Fruit fly (Drosophila melanogaster) whole organism, embryonic: ENCODE measurements around the gene CG7367.

Experiments used
- Atf3 ChIP-seq: fragments of 200-800 bp; sonication (Bioruptor generic); optimal IDR thresholded peaks from 3 replicates; lab custom pipeline; 2016; ENCODE audit warnings: missing biosample characterization, missing genetic modification characterization
- BtbVII ChIP-seq: fragments of 200-800 bp; sonication (Bioruptor generic); optimal IDR thresholded peaks from 3 replicates; lab custom pipeline; 2017; ENCODE audit warnings: missing biosample characterization, mild to moderate bottlenecking, missing genetic modification characterization
- CG10267 ChIP-seq: fragments of 200-800 bp; sonication (Bioruptor generic); optimal IDR thresholded peaks from 2 replicates; lab custom pipeline; 2018; ENCODE audit warnings: missing biosample characterization, mild to moderate bottlenecking, missing genetic modification characterization, moderate library complexity
- CG15073 ChIP-seq: fragments of 200-800 bp; sonication (Bioruptor generic); optimal IDR thresholded peaks from 2 replicates; lab custom pipeline; 2016; ENCODE audit warnings: missing biosample characterization, missing genetic modification characterization
- CG15601 ChIP-seq: fragments of 200-800 bp; sonication (Bioruptor generic); optimal IDR thresholded peaks from 3 replicates; lab custom pipeline; 2019; ENCODE audit warnings: missing biosample characterization, mild to moderate bottlenecking, missing genetic modification characterization, moderate library complexity
- CG1602 ChIP-seq: fragments of 200-800 bp; sonication (Bioruptor generic); optimal IDR thresholded peaks from 3 replicates; lab custom pipeline; 2016; ENCODE audit warnings: missing biosample characterization, missing genetic modification characterization
- CG16815 ChIP-seq: fragments of 200-800 bp; sonication (Bioruptor generic); optimal IDR thresholded peaks from 3 replicates; lab custom pipeline; 2017; ENCODE audit warnings: missing biosample characterization, mild to moderate bottlenecking, missing genetic modification characterization
- CG17361 ChIP-seq: fragments of 200-800 bp; sonication (Bioruptor generic); IDR thresholded peaks from 3 replicates; pipeline ENCODE4 v1.3.6; 2022; ENCODE audit warnings: missing biosample characterization, missing genetic modification characterization
- CG18599 ChIP-seq: fragments of 200-800 bp; sonication (Bioruptor generic); optimal IDR thresholded peaks from 3 replicates; lab custom pipeline; 2017; ENCODE audit warnings: missing biosample characterization, missing genetic modification characterization, mild to moderate bottlenecking, moderate library complexity, missing genetic modification reagents
- CG2120 ChIP-seq: fragments of 200-800 bp; sonication (Bioruptor generic); optimal IDR thresholded peaks from 3 replicates; lab custom pipeline; 2016; ENCODE audit warnings: missing biosample characterization, missing genetic modification characterization
- CG2199 ChIP-seq: fragments of 200-800 bp; sonication (Bioruptor generic); IDR thresholded peaks from 3 replicates; pipeline ENCODE4 v1.3.6; 2022; ENCODE audit warnings: missing biosample characterization, missing genetic modification characterization
- CG2875 ChIP-seq: fragments of 200-800 bp; sonication (Bioruptor generic); optimal IDR thresholded peaks from 2 replicates; lab custom pipeline; 2017; ENCODE audit warnings: missing biosample characterization, mild to moderate bottlenecking, missing genetic modification characterization, missing genetic modification reagents
- CG34224 ChIP-seq: fragments of 200-800 bp; sonication (Bioruptor generic); IDR thresholded peaks from 3 replicates; pipeline ENCODE4 v1.3.6; 2022; ENCODE audit warnings: missing biosample characterization, missing genetic modification characterization; ENCODE audit not compliant: partially characterized antibody
- CG3995 ChIP-seq: fragments of 200-800 bp; sonication (Bioruptor generic); optimal IDR thresholded peaks from 3 replicates; lab custom pipeline; 2016; ENCODE audit warnings: missing biosample characterization, missing genetic modification characterization
- CG4328 ChIP-seq: fragments of 200-800 bp; sonication (Bioruptor generic); optimal IDR thresholded peaks from 3 replicates; lab custom pipeline; 2017; ENCODE audit warnings: missing biosample characterization, missing genetic modification reagents, missing genetic modification characterization
- CG7786 ChIP-seq: fragments of 200-800 bp; sonication (Bioruptor generic); optimal IDR thresholded peaks from 2 replicates; lab custom pipeline; 2016; ENCODE audit warnings: missing biosample characterization, missing genetic modification characterization
- CG8290 ChIP-seq, 3 experiments: fragments of 200-800 bp; sonication (Bioruptor generic); optimal IDR thresholded peaks; 2 replicates each; lab custom pipeline; 2016 to 2019; ENCODE audit warnings: missing biosample characterization in 3 of 3, missing genetic modification characterization in 3 of 3, mild to moderate bottlenecking in 2 of 3, moderate library complexity in 1 of 3
- CG9727 ChIP-seq: fragments of 200-800 bp; sonication (Bioruptor generic); optimal IDR thresholded peaks from 3 replicates; lab custom pipeline; 2017; ENCODE audit warnings: missing biosample characterization, mild to moderate bottlenecking, missing genetic modification characterization
- CG9932 ChIP-seq: fragments of 200-800 bp; sonication (Bioruptor generic); IDR thresholded peaks from 2 replicates; pipeline ENCODE4 v1.3.6; 2022; ENCODE audit warnings: missing biosample characterization, missing genetic modification characterization
- CoRest ChIP-seq: fragments of 200-800 bp; sonication (Bioruptor generic); optimal IDR thresholded peaks from 3 replicates; lab custom pipeline; 2018; ENCODE audit warnings: missing biosample characterization, mild to moderate bottlenecking, missing genetic modification characterization, moderate library complexity
- Dad ChIP-seq: fragments of 200-800 bp; sonication (Bioruptor generic); optimal IDR thresholded peaks from 3 replicates; lab custom pipeline; 2016; ENCODE audit warnings: missing biosample characterization, missing genetic modification characterization
- Dbx ChIP-seq: fragments of 200-800 bp; sonication (Bioruptor generic); IDR thresholded peaks from 3 replicates; pipeline ENCODE4 v1.3.6; 2022; ENCODE audit warnings: missing biosample characterization, missing genetic modification characterization
- Dip2 ChIP-seq: fragments of 200-800 bp; sonication (Bioruptor generic); IDR thresholded peaks from 2 replicates; pipeline ENCODE4 v1.3.6; 2022; ENCODE audit warnings: missing biosample characterization, missing genetic modification characterization
- Doc2 ChIP-seq: fragments of 200-800 bp; sonication (Bioruptor generic); IDR thresholded peaks from 2 replicates; pipeline ENCODE4 v1.3.6; 2022; ENCODE audit warnings: missing biosample characterization, missing genetic modification characterization
- HLH3B ChIP-seq: fragments of 200-800 bp; sonication (Bioruptor generic); IDR thresholded peaks from 2 replicates; pipeline ENCODE4 v1.3.6; 2022; ENCODE audit warnings: missing biosample characterization, missing genetic modification characterization
- Hmx ChIP-seq: fragments of 200-800 bp; sonication (Bioruptor generic); optimal IDR thresholded peaks from 2 replicates; lab custom pipeline; 2016; ENCODE audit warnings: missing biosample characterization, missing genetic modification characterization
- MESR4 ChIP-seq: fragments of 200-800 bp; sonication (Bioruptor generic); optimal IDR thresholded peaks from 2 replicates; lab custom pipeline; 2018; ENCODE audit warnings: missing biosample characterization, mild to moderate bottlenecking, missing genetic modification characterization, moderate library complexity
- Myb ChIP-seq: fragments of 200-800 bp; sonication (Bioruptor generic); optimal IDR thresholded peaks from 2 replicates; lab custom pipeline; 2016; ENCODE audit warnings: missing biosample characterization, missing genetic modification characterization
- az2 ChIP-seq: fragments of 200-800 bp; sonication (Bioruptor generic); optimal IDR thresholded peaks from 3 replicates; lab custom pipeline; 2016; ENCODE audit warnings: missing biosample characterization, missing genetic modification characterization
- cwo ChIP-seq: fragments of 200-800 bp; sonication (Bioruptor generic); optimal IDR thresholded peaks from 3 replicates; lab custom pipeline; 2017; ENCODE audit warnings: missing biosample characterization, missing genetic modification characterization, mild to moderate bottlenecking, moderate library complexity, missing genetic modification reagents
- da ChIP-seq: fragments of 200-800 bp; sonication (Bioruptor generic); optimal IDR thresholded peaks from 2 replicates; lab custom pipeline; 2016; ENCODE audit warnings: missing biosample characterization, missing genetic modification characterization
- dan ChIP-seq: fragments of 200-800 bp; sonication (Bioruptor generic); IDR thresholded peaks from 2 replicates; pipeline ENCODE4 v1.3.6; 2022; ENCODE audit warnings: missing biosample characterization, missing genetic modification characterization
- fd102C ChIP-seq: fragments of 200-800 bp; sonication (Bioruptor generic); optimal IDR thresholded peaks from 2 replicates; lab custom pipeline; 2018; ENCODE audit warnings: missing biosample characterization, mild to moderate bottlenecking, missing genetic modification characterization, moderate library complexity
- fd3F ChIP-seq: fragments of 200-800 bp; sonication (Bioruptor generic); optimal IDR thresholded peaks from 2 replicates; lab custom pipeline; 2018; ENCODE audit warnings: missing biosample characterization, mild to moderate bottlenecking, missing genetic modification characterization, moderate library complexity
- gem ChIP-seq: fragments of 200-800 bp; sonication (Bioruptor generic); optimal IDR thresholded peaks from 2 replicates; lab custom pipeline; 2019; ENCODE audit warnings: missing biosample characterization, mild to moderate bottlenecking, missing genetic modification characterization, moderate library complexity
- hkb ChIP-seq, 2 experiments: fragments of 200-800 bp in 1 of 2; fragments of >200 bp in 1 of 2; sonication (Bioruptor generic) in 1 of 2; IDR thresholded peaks in 1 of 2; optimal IDR thresholded peaks in 1 of 2; 2 replicates each; pipeline versions ENCODE4 v1.3.6 to Lab custom; 2017 to 2022; ENCODE audit warnings: missing biosample characterization in 1 of 2, missing genetic modification characterization in 1 of 2
- hth ChIP-seq: fragments of >200 bp; optimal IDR thresholded peaks from 2 replicates; lab custom pipeline; 2017; ENCODE audit warnings: inconsistent platforms
- kay ChIP-seq: fragments of 200-800 bp; sonication (Bioruptor generic); optimal IDR thresholded peaks from 2 replicates; lab custom pipeline; 2016; ENCODE audit warnings: missing biosample characterization, missing genetic modification characterization
- kni ChIP-seq: fragments of 200-800 bp; sonication (Bioruptor generic); optimal IDR thresholded peaks from 3 replicates; lab custom pipeline; 2017; ENCODE audit warnings: mild to moderate bottlenecking, missing biosample characterization, missing genetic modification reagents, missing genetic modification characterization
- mirr ChIP-seq: fragments of 200-800 bp; sonication (Bioruptor generic); optimal IDR thresholded peaks from 3 replicates; lab custom pipeline; 2018; ENCODE audit warnings: missing biosample characterization, mild to moderate bottlenecking, missing genetic modification characterization
- oc ChIP-seq: fragments of 200-800 bp; sonication (Bioruptor generic); optimal IDR thresholded peaks from 2 replicates; lab custom pipeline; 2018; ENCODE audit warnings: missing biosample characterization, mild to moderate bottlenecking, missing genetic modification characterization, moderate library complexity
- prd ChIP-seq, 3 experiments: fragments of >200 bp in 2 of 3; fragments of 200-800 bp in 1 of 3; sonication (Bioruptor generic) in 1 of 3; optimal IDR thresholded peaks in 2 of 3; IDR thresholded peaks in 1 of 3; 2 replicates in 2 of 3; 3 replicates in 1 of 3; pipeline versions ENCODE4 v1.3.6 to Lab custom; 2017 to 2022; ENCODE audit warnings: missing biosample characterization in 1 of 3, missing genetic modification characterization in 1 of 3
- stwl ChIP-seq: fragments of 200-800 bp; sonication (Bioruptor generic); optimal IDR thresholded peaks from 3 replicates; lab custom pipeline; 2018; ENCODE audit warnings: missing biosample characterization, mild to moderate bottlenecking, missing genetic modification characterization, moderate library complexity
- vvl ChIP-seq: fragments of 200-800 bp; sonication (Bioruptor generic); IDR thresholded peaks from 2 replicates; pipeline ENCODE4 v1.3.6; 2022; ENCODE audit warnings: missing biosample characterization, missing genetic modification characterization
- wek ChIP-seq: fragments of 200-800 bp; sonication (Bioruptor generic); optimal IDR thresholded peaks from 3 replicates; lab custom pipeline; 2018; ENCODE audit warnings: missing biosample characterization, mild to moderate bottlenecking, missing genetic modification characterization, moderate library complexity
- z ChIP-seq: fragments of 200-800 bp; sonication (Bioruptor generic); IDR thresholded peaks from 3 replicates; pipeline ENCODE4 v1.3.6; 2022; ENCODE audit warnings: missing biosample characterization, missing genetic modification characterization
- zen ChIP-seq: fragments of 200-800 bp; sonication (Bioruptor generic); optimal IDR thresholded peaks from 3 replicates; lab custom pipeline; 2018; ENCODE audit warnings: missing biosample characterization, mild to moderate bottlenecking, missing genetic modification characterization, moderate library complexity

The CG7367 gene

dm6 chr2L:8084349-8085203 is 45.0 kb upstream of the CG7367 start (continued):
- TF ChIP-seq CG8290 (GFP tag; optimal IDR thresholded peaks at IDR 0.05; lab: Kevin White, UChicago) (peak; percentile 33), CG8290 (tag; optimal IDR thresholded peaks at IDR 0.05; lab: Kevin White, UChicago) (peak in 1 of 2 experiments; percentile 23), BtbVII (GFP tag; lab: Kevin White, UChicago) (no peak), Doc2 (GFP tag; lab: Robert Waterston, UW) (no peak), Atf3 (GFP tag; lab: Kevin White, UChicago) (peak; percentile 47), stwl (no peak), az2 (GFP tag; lab: Kevin White, UChicago) (no peak), CG1602 (GFP tag; lab: Kevin White, UChicago) (no peak), CG2199 (0 out of 3 replicates have a peak, but pooled peaks have one; percentile 47), CG15601 (no peak), Myb (GFP tag; lab: Kevin White, UChicago) (no peak), CG16815 (GFP tag; lab: Kevin White, UChicago) (no peak), CG4328 (GFP tag; lab: Kevin White, UChicago) (no peak), z (GFP tag; lab: Robert Waterston, UW) (0 out of 3 replicates have a peak, but pooled peaks have one; percentile 31), prd (optimal IDR thresholded peaks at IDR 0.05; lab: Kevin White, UChicago) (no peak), prd (GFP tag; IDR thresholded peaks at IDR 0.05; lab: Robert Waterston, UW) (no peak), Dbx (peak; percentile 42; the same call in 1 of the 3 replicates), MESR4 (no peak), CG10267 (tag; lab: Kevin White, UChicago) (no peak), CG9932 (peak; percentile 36; the same call in 1 of the 2 replicates), vvl (no peak), gem (tag; lab: Kevin White, UChicago) (peak; percentile 22), CG34224 (GFP tag; lab: Robert Waterston, UW) (no peak), hkb (optimal IDR thresholded peaks at IDR 0.05; lab: Kevin White, UChicago) (no peak), hkb (GFP tag; IDR thresholded peaks at IDR 0.05; lab: Robert Waterston, UW) (no peak), CG2120 (GFP tag; lab: Kevin White, UChicago) (peak; percentile 46), da (GFP tag; lab: Kevin White, UChicago) (no peak), Dad (GFP tag; lab: Kevin White, UChicago) (no peak), mirr (peak; percentile 44), wek (no peak), HLH3B (GFP tag; lab: Robert Waterston, UW) (no peak), fd3F (GFP tag; lab: Kevin White, UChicago) (no peak), kay (GFP tag; lab: Kevin White, UChicago) (peak; percentile 11), Dip2 (GFP tag; lab: Robert Waterston, UW) (no peak), zen (tag; lab: Kevin White, UChicago) (no peak), CG7786 (no peak), CG18599 (peak; percentile 3), hth (no peak), kni (peak; percentile 57), CG3995 (no peak), CG2875 (GFP tag; lab: Kevin White, UChicago) (no peak), CG15073 (GFP tag; lab: Kevin White, UChicago) (no peak), CoRest (tag; lab: Kevin White, UChicago) (no peak), CG9727 (peak; percentile 30), fd102C (GFP tag; lab: Kevin White, UChicago) (no peak), dan (GFP tag; lab: Robert Waterston, UW) (no peak), cwo (GFP tag; lab: Kevin White, UChicago) (peak; percentile 21), CG17361 (GFP tag; lab: Robert Waterston, UW) (0 out of 3 replicates have a peak, but pooled peaks have one; percentile 27), Hmx (GFP tag; lab: Kevin White, UChicago) (no peak), oc (tag; lab: Kevin White, UChicago) (no peak)
